Worm (Caenorhabditis elegans): ENCODE results near the gene F19B10.5.

ce11 chrII:3620862-3621261 is 34.6 kb upstream of the F19B10.5 start:
- TF ChIP-seq W03F9.2 (tag; optimal IDR thresholded peaks at IDR 0.05): no peak
- no peak for TF ChIP-seq him-1 (tag; optimal IDR thresholded peaks at IDR 0.05)
- TF ChIP-seq dao-5 (tag; optimal IDR thresholded peaks at IDR 0.05): no peak

Data from whole organism, L4/young adult.